Worm (Caenorhabditis elegans): Measurements from ENCODE around the gene K10D11.5.

Gene K10D11.5

ce11 chrIV:12967303-12967702, 24.3 kb downstream of the K10D11.5 start:
- TF ChIP-seq nhr-2 (tag; optimal IDR thresholded peaks at IDR 0.05) (no peak), bed-3 (GFP tag; optimal IDR thresholded peaks at IDR 0.05) (no peak), zip-8 (tag; optimal IDR thresholded peaks at IDR 0.05) (no peak), snpc-4 (tag; optimal IDR thresholded peaks at IDR 0.05) (no peak), M03D4.4 (tag; optimal IDR thresholded peaks at IDR 0.05) (no peak), ceh-39 (tag; optimal IDR thresholded peaks at IDR 0.05) (no peak)

- TF ChIP-seq nhr-76 (tag; optimal IDR thresholded peaks at IDR 0.05) (no peak), lin-13 (tag; optimal IDR thresholded peaks at IDR 0.05) (no peak), sem-2 (GFP tag; optimal IDR thresholded peaks at IDR 0.05) (no peak), unc-62 (GFP tag; optimal IDR thresholded peaks at IDR 0.05) (no peak), blmp-1 (tag; optimal IDR thresholded peaks at IDR 0.05) (no peak), unc-120 (tag; optimal IDR thresholded peaks at IDR 0.05; ENCODE audit: poor library complexity, severe bottlenecking) (no peak)
Measured at ce11 chrIV:12965074-12965473, 26.6 kb downstream of the K10D11.5 start, which contains the start of gene dod-22. Gene dod-22, plus strand, starts transcription at chrIV:12965374.

ce11 chrIV:12964648-12965047, 27.0 kb downstream of the K10D11.5 start:
- no peak for TF ChIP-seq drap-1 (GFP tag; optimal IDR thresholded peaks at IDR 0.05)
- TF ChIP-seq sem-2 (GFP tag; optimal IDR thresholded peaks at IDR 0.05) = no peak
- no peak for TF ChIP-seq nhr-237 (tag; optimal IDR thresholded peaks at IDR 0.05)
- TF ChIP-seq flh-1 (GFP tag; optimal IDR thresholded peaks at IDR 0.05) = no peak
- TF ChIP-seq cnd-1 (tag; optimal IDR thresholded peaks at IDR 0.05) = no peak
- TF ChIP-seq ztf-11 (tag; optimal IDR thresholded peaks at IDR 0.05) = no peak
- TF ChIP-seq unc-39 (tag; optimal IDR thresholded peaks at IDR 0.05) = no peak
- no peak for TF ChIP-seq lin-32 (GFP tag; optimal IDR thresholded peaks at IDR 0.05)
- no peak for TF ChIP-seq bed-3 (GFP tag; optimal IDR thresholded peaks at IDR 0.05)
- no peak for TF ChIP-seq lin-13 (tag; optimal IDR thresholded peaks at IDR 0.05)
- no peak for TF ChIP-seq snpc-4 (tag; optimal IDR thresholded peaks at IDR 0.05)
- no peak for TF ChIP-seq pha-4 (tag; optimal IDR thresholded peaks at IDR 0.05)
- TF ChIP-seq nhr-12 (tag; optimal IDR thresholded peaks at IDR 0.05) = no peak
- no peak for TF ChIP-seq elt-3 (tag; optimal IDR thresholded peaks at IDR 0.05)
- no peak for TF ChIP-seq blmp-1 (tag; optimal IDR thresholded peaks at IDR 0.05)
- no peak for TF ChIP-seq unc-120 (tag; optimal IDR thresholded peaks at IDR 0.05; ENCODE audit: poor library complexity, severe bottlenecking)
- TF ChIP-seq elt-1 (tag; optimal IDR thresholded peaks at IDR 0.05; ENCODE audit: borderline replicate concordance, insufficient read depth) = no peak
- TF ChIP-seq sptf-1 (tag; optimal IDR thresholded peaks at IDR 0.05) = no peak
- TF ChIP-seq mls-2 (tag; optimal IDR thresholded peaks at IDR 0.05) = no peak

ce11 chrIV:12962564-12962963, 29.1 kb downstream of the K10D11.5 start, which contains the start of gene F55G11.8:
Gene F55G11.8, plus strand, starts transcription at chrIV:12962808.
- no peak for TF ChIP-seq mab-5 (tag; optimal IDR thresholded peaks at IDR 0.05)
- TF ChIP-seq sem-2 (GFP tag; optimal IDR thresholded peaks at IDR 0.05) = no peak
- TF ChIP-seq ces-1 (GFP tag; optimal IDR thresholded peaks at IDR 0.05) = no peak
- TF ChIP-seq mls-2 (tag; optimal IDR thresholded peaks at IDR 0.05) = no peak

ce11 chrIV:12960136-12960535, 31.5 kb downstream of the K10D11.5 start, which contains the start of gene F55G11.7:
Gene F55G11.7, plus strand, starts transcription at chrIV:12960436.
- no peak for TF ChIP-seq mls-2 (tag; optimal IDR thresholded peaks at IDR 0.05)

- TF ChIP-seq elt-3 (tag; optimal IDR thresholded peaks at IDR 0.05) (no peak), snpc-4 (tag; optimal IDR thresholded peaks at IDR 0.05) (no peak), lsy-2 (tag; optimal IDR thresholded peaks at IDR 0.05) (no peak), nhr-28 (tag; optimal IDR thresholded peaks at IDR 0.05) (no peak), flh-1 (GFP tag; optimal IDR thresholded peaks at IDR 0.05) (no peak), M03D4.4 (tag; optimal IDR thresholded peaks at IDR 0.05) (no peak), ceh-43 (GFP tag; optimal IDR thresholded peaks at IDR 0.05) (no peak), unc-39 (tag; optimal IDR thresholded peaks at IDR 0.05) (no peak), bed-3 (GFP tag; optimal IDR thresholded peaks at IDR 0.05) (no peak), lin-32 (GFP tag; optimal IDR thresholded peaks at IDR 0.05) (no peak), zip-8 (tag; optimal IDR thresholded peaks at IDR 0.05) (no peak), drap-1 (GFP tag; optimal IDR thresholded peaks at IDR 0.05) (no peak), pha-4 (tag; optimal IDR thresholded peaks at IDR 0.05) (no peak), cnd-1 (tag; optimal IDR thresholded peaks at IDR 0.05) (no peak)
Measured at ce11 chrIV:12957730-12958129, 33.9 kb downstream of the K10D11.5 start, which contains the start of gene F55G11.6. Gene F55G11.6, plus strand, starts transcription at chrIV:12958030.

Measured in whole organism, mixed stage, embryonic.